Worm (Caenorhabditis elegans) whole organism, L1 larva: Measurements from ENCODE around the gene math-39.

ENCODE experiments used
- alr-1 ChIP-seq: fragments of 200-800 bp; sonication (Bioruptor generic); optimal IDR thresholded peaks from 2 replicates; lab custom pipeline; 2018; ENCODE audit warnings: borderline replicate concordance, mild to moderate bottlenecking, missing genetic modification characterization, missing compliant biosample characterization
- ama-1 ChIP-seq: fragments of 150-350 bp; optimal IDR thresholded peaks from 2 replicates; lab custom pipeline; 2014
- efl-1 ChIP-seq, 4 experiments: fragments of 150-350 bp; optimal IDR thresholded peaks in 3 of 4; peaks in 1 of 4; 1 replicate in 1 of 4; 2 replicates in 3 of 4; lab custom pipeline; 2014; ENCODE audit warnings: missing biosample characterization in 2 of 4, missing genetic modification characterization in 2 of 4, missing genetic modification reagents in 2 of 4
- lin-35 ChIP-seq, 2 experiments: fragments of 150-350 bp; optimal IDR thresholded peaks; 2 replicates each; lab custom pipeline; 2014; ENCODE audit warnings: missing biosample characterization in 2 of 2, missing genetic modification characterization in 2 of 2, missing genetic modification reagents in 2 of 2
- mab-9 ChIP-seq: fragments of 200-800 bp; sonication (Bioruptor generic); IDR thresholded peaks from 2 replicates; pipeline ENCODE4 v1.3.6; 2022; ENCODE audit warnings: missing genetic modification reagents, missing genetic modification characterization, missing compliant biosample characterization
- rnt-1 ChIP-seq: sonication (generic microtip); optimal IDR thresholded peaks from 2 replicates; lab custom pipeline; 2016; ENCODE audit warnings: mild to moderate bottlenecking, missing genetic modification characterization, moderate library complexity, missing compliant biosample characterization
- skn-1 ChIP-seq: fragments of 150-350 bp; optimal IDR thresholded peaks from 2 replicates; lab custom pipeline; 2014; ENCODE audit warnings: missing biosample characterization, missing genetic modification characterization
- tbx-2 ChIP-seq: sonication (generic microtip); optimal IDR thresholded peaks from 2 replicates; lab custom pipeline; 2016; ENCODE audit warnings: missing genetic modification characterization, missing compliant biosample characterization
- unc-130 ChIP-seq: fragments of 150-350 bp; optimal IDR thresholded peaks from 2 replicates; lab custom pipeline; 2017; ENCODE audit warnings: missing biosample characterization, missing genetic modification characterization, inconsistent platforms

DNA sequence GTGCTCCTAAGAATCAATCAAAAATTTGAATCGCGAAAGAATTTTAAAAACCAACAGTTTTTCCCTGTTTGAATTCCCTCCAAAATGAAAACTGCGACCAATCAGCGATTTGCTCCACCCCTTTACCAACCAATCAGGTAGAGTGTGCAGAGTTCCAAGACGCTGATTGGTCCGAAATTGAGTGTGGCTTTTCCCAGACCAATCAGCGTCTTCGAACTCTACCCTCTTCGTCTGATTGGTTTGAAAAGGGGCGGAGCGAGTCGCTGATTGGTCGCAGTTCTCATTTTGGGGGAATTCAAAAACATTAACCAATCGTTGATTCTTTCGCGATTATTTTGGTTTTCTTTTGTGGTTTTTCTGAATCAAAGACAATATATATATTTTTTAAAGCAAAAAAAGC, 12.4 kb downstream of the math-39 start:
- TF ChIP-seq alr-1 (tag; lab: Kevin White, UChicago) (no peak), tbx-2 (tag; lab: Kevin White, UChicago) (no peak), skn-1 (tag; lab: Kevin White, UChicago) (no peak), mab-9 (GFP tag; lab: Robert Waterston, UW) (no peak), efl-1 (optimal IDR thresholded peaks at IDR 0.05; lab: Kevin White, UChicago) (no peak), efl-1 (GFP tag; optimal IDR thresholded peaks at IDR 0.05 in 1 of 2; lab: Kevin White, UChicago) (no peak), rnt-1 (tag; lab: Kevin White, UChicago) (no peak), lin-35 (GFP tag; optimal IDR thresholded peaks at IDR 0.05; lab: Kevin White, UChicago) (no peak), unc-130 (tag; lab: Kevin White, UChicago) (no peak), ama-1 (lab: Kevin White, UChicago) (no peak)
